Worm (Caenorhabditis elegans) whole organism, L4/young adult: ENCODE measurements around the gene M106.3.

Experiments used
- dao-5 ChIP-seq: sonication (generic microtip); optimal IDR thresholded peaks from 2 replicates; lab custom pipeline; 2016; ENCODE audit warnings: missing genotype, missing genetic modification characterization, moderate library complexity, missing compliant biosample characterization
- him-1 ChIP-seq: sonication (generic microtip); optimal IDR thresholded peaks from 2 replicates; lab custom pipeline; 2016; ENCODE audit warnings: missing genotype, missing genetic modification reagents, missing genetic modification characterization, missing compliant biosample characterization

DNA sequence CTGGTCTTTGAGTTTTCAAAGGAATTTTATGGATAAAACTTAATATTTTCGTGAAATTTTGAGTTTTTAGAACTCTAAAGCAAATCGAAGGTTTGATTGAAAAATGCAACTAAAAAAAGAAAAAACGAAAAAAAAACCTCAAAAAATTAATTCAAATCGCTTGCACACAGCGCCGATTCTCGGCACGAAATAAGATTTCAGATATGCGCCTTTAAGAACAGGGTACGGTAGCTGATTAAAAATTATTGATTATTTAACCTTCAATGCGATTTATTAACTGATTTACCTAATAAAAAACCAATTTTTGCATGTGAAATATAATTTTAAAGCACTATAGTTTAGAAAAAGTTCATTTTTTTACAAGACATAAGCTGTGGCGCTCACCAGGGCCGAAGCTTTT lies 7.8 kb downstream of the M106.3 start:
- TF ChIP-seq dao-5 (tag; lab: Kevin White, UChicago): no peak
- TF ChIP-seq him-1 (tag; lab: Kevin White, UChicago): no peak
